Fruit fly (Drosophila melanogaster) whole organism, embryonic: ENCODE data around the gene spz3.
A peak's percentile ranks its signal among the peaks of the same experiment; 100 is the strongest.

ENCODE experiments used
- CG10147 ChIP-seq: fragments of 200-800 bp; sonication (Bioruptor generic); optimal IDR thresholded peaks from 2 replicates; lab custom pipeline; 2019; ENCODE audit warnings: missing biosample characterization, mild to moderate bottlenecking, missing genetic modification characterization, moderate library complexity
- CG10979 ChIP-seq: fragments of 200-800 bp; sonication (Bioruptor generic); optimal IDR thresholded peaks from 2 replicates; lab custom pipeline; 2018; ENCODE audit warnings: missing biosample characterization, mild to moderate bottlenecking, missing genetic modification characterization, moderate library complexity
- CG11504 ChIP-seq: fragments of 200-800 bp; sonication (Bioruptor generic); optimal IDR thresholded peaks from 3 replicates; lab custom pipeline; 2019; ENCODE audit warnings: missing biosample characterization, mild to moderate bottlenecking, missing genetic modification characterization, moderate library complexity
- CG12659 ChIP-seq: fragments of 200-800 bp; sonication (Bioruptor generic); optimal IDR thresholded peaks from 3 replicates; lab custom pipeline; 2017; ENCODE audit warnings: mild to moderate bottlenecking, missing biosample characterization, missing genetic modification reagents, missing genetic modification characterization
- CG13287 ChIP-seq: fragments of 200-800 bp; sonication (Bioruptor generic); IDR thresholded peaks from 2 replicates; pipeline ENCODE4 v1.3.6; 2022; ENCODE audit warnings: missing biosample characterization, missing genetic modification characterization; ENCODE audit not compliant: partially characterized antibody
- CG13424 ChIP-seq: fragments of 200-800 bp; sonication (Bioruptor generic); optimal IDR thresholded peaks from 2 replicates; lab custom pipeline; 2019; ENCODE audit warnings: missing biosample characterization, mild to moderate bottlenecking, missing genetic modification characterization, moderate library complexity
- CG14014 ChIP-seq: fragments of 200-800 bp; sonication (Bioruptor generic); IDR thresholded peaks from 2 replicates; pipeline ENCODE4 v1.3.6; 2022; ENCODE audit warnings: missing biosample characterization, missing genetic modification characterization
- CG15269 ChIP-seq: fragments of 200-800 bp; sonication (Bioruptor generic); optimal IDR thresholded peaks from 2 replicates; lab custom pipeline; 2018; ENCODE audit warnings: missing biosample characterization, mild to moderate bottlenecking, missing genetic modification characterization, moderate library complexity
- CG17328 ChIP-seq: fragments of 200-800 bp; sonication (Bioruptor generic); IDR thresholded peaks from 2 replicates; pipeline ENCODE4 v1.3.6; 2022; ENCODE audit warnings: missing biosample characterization, missing genetic modification characterization
- CG17385 ChIP-seq: fragments of 200-800 bp; sonication (Bioruptor generic); optimal IDR thresholded peaks from 3 replicates; lab custom pipeline; 2018; ENCODE audit warnings: missing biosample characterization, mild to moderate bottlenecking, missing genetic modification characterization
- CG18599 ChIP-seq: fragments of 200-800 bp; sonication (Bioruptor generic); optimal IDR thresholded peaks from 3 replicates; lab custom pipeline; 2017; ENCODE audit warnings: missing biosample characterization, missing genetic modification characterization, mild to moderate bottlenecking, moderate library complexity, missing genetic modification reagents
- CG2120 ChIP-seq: fragments of 200-800 bp; sonication (Bioruptor generic); optimal IDR thresholded peaks from 3 replicates; lab custom pipeline; 2016; ENCODE audit warnings: missing biosample characterization, missing genetic modification characterization
- CG2678 ChIP-seq: fragments of 200-800 bp; sonication (Bioruptor generic); optimal IDR thresholded peaks from 3 replicates; lab custom pipeline; 2019; ENCODE audit warnings: missing biosample characterization, mild to moderate bottlenecking, missing genetic modification characterization, moderate library complexity
- CG30403 ChIP-seq: fragments of 200-800 bp; sonication (Bioruptor generic); optimal IDR thresholded peaks from 3 replicates; lab custom pipeline; 2016; ENCODE audit warnings: missing biosample characterization, missing genetic modification characterization
- CG32767 ChIP-seq: fragments of 200-800 bp; sonication (Bioruptor generic); IDR thresholded peaks from 2 replicates; pipeline ENCODE4 v1.3.6; 2022; ENCODE audit warnings: missing biosample characterization, missing genetic modification characterization
- CG3281 ChIP-seq: fragments of 200-800 bp; sonication (Bioruptor generic); optimal IDR thresholded peaks from 3 replicates; lab custom pipeline; 2017; ENCODE audit warnings: missing biosample characterization, mild to moderate bottlenecking, missing genetic modification characterization
- CG4424 ChIP-seq: fragments of 200-800 bp; sonication (Bioruptor generic); optimal IDR thresholded peaks from 3 replicates; lab custom pipeline; 2016; ENCODE audit warnings: missing biosample characterization, missing genetic modification characterization
- CG4730 ChIP-seq: fragments of 200-800 bp; sonication (Bioruptor generic); IDR thresholded peaks from 2 replicates; pipeline ENCODE4 v1.3.6; 2022; ENCODE audit warnings: missing biosample characterization, missing genetic modification characterization
- CG6689 ChIP-seq: fragments of 200-800 bp; sonication (Bioruptor generic); IDR thresholded peaks from 2 replicates; pipeline ENCODE4 v1.3.6; 2022; ENCODE audit warnings: missing biosample characterization, missing genetic modification characterization
- CG7556 ChIP-seq: fragments of 200-800 bp; sonication (Bioruptor generic); optimal IDR thresholded peaks from 2 replicates; lab custom pipeline; 2017; ENCODE audit warnings: missing biosample characterization, mild to moderate bottlenecking, missing genetic modification characterization
- CG9215 ChIP-seq: fragments of 200-800 bp; sonication (Bioruptor generic); IDR thresholded peaks from 2 replicates; pipeline ENCODE4 v1.3.6; 2022; ENCODE audit warnings: missing biosample characterization, missing genetic modification characterization
- CG9609 ChIP-seq: fragments of 200-800 bp; sonication (Bioruptor generic); optimal IDR thresholded peaks from 3 replicates; lab custom pipeline; 2016; ENCODE audit warnings: missing biosample characterization, missing genetic modification characterization
- CG9932 ChIP-seq: fragments of 200-800 bp; sonication (Bioruptor generic); IDR thresholded peaks from 2 replicates; pipeline ENCODE4 v1.3.6; 2022; ENCODE audit warnings: missing biosample characterization, missing genetic modification characterization
- CHES-1-like ChIP-seq: fragments of 200-800 bp; sonication (Bioruptor generic); optimal IDR thresholded peaks from 2 replicates; lab custom pipeline; 2016; ENCODE audit warnings: missing biosample characterization, missing genetic modification characterization
- Doc3 ChIP-seq: fragments of 200-800 bp; sonication (Bioruptor generic); IDR thresholded peaks from 3 replicates; pipeline ENCODE4 v1.3.6; 2022; ENCODE audit warnings: missing biosample characterization, missing genetic modification characterization; ENCODE audit not compliant: partially characterized antibody
- Hmr ChIP-seq: fragments of 200-800 bp; sonication (Bioruptor generic); optimal IDR thresholded peaks from 3 replicates; lab custom pipeline; 2017; ENCODE audit warnings: mild to moderate bottlenecking, missing biosample characterization, missing genetic modification reagents, missing genetic modification characterization
- Hr51 ChIP-seq, 2 experiments: fragments of 200-800 bp; sonication (Bioruptor generic); optimal IDR thresholded peaks; 2 replicates in 1 of 2; 3 replicates in 1 of 2; lab custom pipeline; 2016 to 2018; ENCODE audit warnings: missing biosample characterization in 2 of 2, missing genetic modification characterization in 2 of 2, mild to moderate bottlenecking in 1 of 2, moderate library complexity in 1 of 2
- Lhr ChIP-seq: fragments of 200-800 bp; sonication (Bioruptor generic); optimal IDR thresholded peaks from 3 replicates; lab custom pipeline; 2017; ENCODE audit warnings: mild to moderate bottlenecking, missing biosample characterization, missing genetic modification reagents, missing genetic modification characterization
- Med ChIP-seq: fragments of 200-800 bp; sonication (Bioruptor generic); peaks from one replicate; lab custom pipeline; 2016; ENCODE audit warnings: missing biosample characterization, missing genetic modification characterization, mild to moderate bottlenecking, inconsistent platforms, moderate library complexity
- Meics ChIP-seq: fragments of 200-800 bp; sonication (Bioruptor generic); optimal IDR thresholded peaks from 2 replicates; lab custom pipeline; 2017; ENCODE audit warnings: missing biosample characterization, mild to moderate bottlenecking, missing genetic modification characterization
- NFAT ChIP-seq: fragments of 200-800 bp; sonication (Bioruptor generic); IDR thresholded peaks from 2 replicates; pipeline ENCODE4 v1.3.6; 2022; ENCODE audit warnings: missing biosample characterization, missing genetic modification characterization
- NfI ChIP-seq: fragments of 200-800 bp; sonication (Bioruptor generic); optimal IDR thresholded peaks from 3 replicates; lab custom pipeline; 2018; ENCODE audit warnings: missing biosample characterization, mild to moderate bottlenecking, missing genetic modification characterization, moderate library complexity
- Oli ChIP-seq: fragments of 200-800 bp; sonication (Bioruptor generic); optimal IDR thresholded peaks from 2 replicates; lab custom pipeline; 2018; ENCODE audit warnings: missing biosample characterization, mild to moderate bottlenecking, missing genetic modification characterization, moderate library complexity
- Opbp ChIP-seq: fragments of 200-800 bp; sonication (Bioruptor generic); IDR thresholded peaks from 3 replicates; pipeline ENCODE4 v1.3.6; 2022; ENCODE audit warnings: missing biosample characterization, missing genetic modification characterization; ENCODE audit not compliant: partially characterized antibody
- Scr ChIP-seq: fragments of 200-800 bp; sonication (Bioruptor generic); IDR thresholded peaks from 2 replicates; pipeline ENCODE4 v1.3.6; 2022; ENCODE audit warnings: missing biosample characterization, missing genetic modification characterization; ENCODE audit not compliant: partially characterized antibody
- dan ChIP-seq: fragments of 200-800 bp; sonication (Bioruptor generic); IDR thresholded peaks from 2 replicates; pipeline ENCODE4 v1.3.6; 2022; ENCODE audit warnings: missing biosample characterization, missing genetic modification characterization
- dmrt99B ChIP-seq: fragments of 200-800 bp; sonication (Bioruptor generic); optimal IDR thresholded peaks from 2 replicates; lab custom pipeline; 2018; ENCODE audit warnings: missing biosample characterization, mild to moderate bottlenecking, missing genetic modification characterization, moderate library complexity
- gem ChIP-seq: fragments of 200-800 bp; sonication (Bioruptor generic); optimal IDR thresholded peaks from 2 replicates; lab custom pipeline; 2019; ENCODE audit warnings: missing biosample characterization, mild to moderate bottlenecking, missing genetic modification characterization, moderate library complexity
- grau ChIP-seq: fragments of 200-800 bp; optimal IDR thresholded peaks from 3 replicates; lab custom pipeline; 2019; ENCODE audit warnings: missing biosample characterization, mild to moderate bottlenecking, missing genetic modification characterization, moderate library complexity
- gsb-n ChIP-seq: fragments of 200-800 bp; sonication (Bioruptor generic); optimal IDR thresholded peaks from 3 replicates; lab custom pipeline; 2018; ENCODE audit warnings: missing biosample characterization, mild to moderate bottlenecking, missing genetic modification characterization
- lab ChIP-seq: fragments of 200-800 bp; sonication (Bioruptor generic); optimal IDR thresholded peaks from 3 replicates; lab custom pipeline; 2017; ENCODE audit warnings: missing biosample characterization, missing genetic modification characterization, mild to moderate bottlenecking, moderate library complexity, missing genetic modification reagents
- lilli ChIP-seq: fragments of 200-800 bp; sonication (Bioruptor generic); optimal IDR thresholded peaks from 3 replicates; lab custom pipeline; 2016; ENCODE audit warnings: missing biosample characterization, missing genetic modification characterization
- maf-S ChIP-seq: fragments of 200-800 bp; sonication (Bioruptor generic); optimal IDR thresholded peaks from 2 replicates; lab custom pipeline; 2016; ENCODE audit warnings: missing biosample characterization, missing genetic modification characterization
- salm ChIP-seq: fragments of 200-800 bp; sonication (Bioruptor generic); optimal IDR thresholded peaks from 2 replicates; lab custom pipeline; 2018; ENCODE audit warnings: missing biosample characterization, mild to moderate bottlenecking, missing genetic modification characterization
- sisA ChIP-seq: fragments of 200-800 bp; sonication (Bioruptor generic); IDR thresholded peaks from 2 replicates; pipeline ENCODE4 v1.3.6; 2022; ENCODE audit warnings: missing biosample characterization, missing genetic modification characterization

spz3 gene

dm6 chr2L:7841244-7841643 is 38.1 kb downstream of the spz3 start (continued):
- TF ChIP-seq CG6689 (GFP tag; lab: Robert Waterston, UW) (0 out of 2 replicates have a peak, but pooled peaks have one; percentile 16), CG17328 (GFP tag; lab: Robert Waterston, UW) (0 out of 2 replicates have a peak, but pooled peaks have one; percentile 38), CG9609 (no peak)

DNA sequence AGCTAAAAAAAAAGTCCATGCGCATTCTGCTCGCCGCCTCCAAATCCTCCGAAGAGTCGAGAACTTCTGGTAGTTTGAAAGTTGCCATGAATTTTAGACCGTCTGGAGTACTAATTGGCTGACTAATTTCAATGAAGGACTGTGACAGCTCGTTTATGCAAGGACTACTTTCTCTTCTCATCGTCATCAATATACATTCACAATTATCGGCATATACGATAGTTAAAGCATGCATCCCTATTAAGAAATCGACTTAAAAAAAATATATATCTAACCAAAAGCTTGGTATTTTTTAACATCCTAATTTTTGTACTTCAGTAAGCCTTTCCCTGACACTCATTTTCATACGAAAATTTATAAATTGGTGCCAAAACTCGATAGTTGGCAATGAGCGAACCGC is 39.2 kb downstream of the spz3 start, which contains the start of gene CG14537:
Gene CG14537, plus strand, starts transcription at position 301 of the 400 bp plus-strand sequence.
- no peak for TF ChIP-seq dan

DNA sequence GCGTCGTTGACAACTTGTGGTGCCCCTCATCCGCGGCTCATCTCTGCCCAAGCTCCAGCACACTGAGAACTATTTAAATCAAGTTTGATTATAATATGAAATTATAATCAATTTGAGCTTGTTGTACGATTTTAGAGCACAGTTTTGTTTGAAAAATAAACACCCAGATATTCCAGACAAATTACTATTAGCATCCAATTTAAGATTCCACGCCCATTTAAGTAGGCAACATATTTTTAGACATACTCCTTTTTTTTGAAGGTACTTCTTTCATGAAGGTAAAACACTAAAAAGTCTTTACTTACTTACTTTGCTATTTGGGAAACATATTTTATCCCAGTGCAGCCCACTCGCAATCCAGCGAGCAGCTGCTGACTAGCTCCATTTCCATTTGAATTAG is 41.3 kb downstream of the spz3 start:
- TF ChIP-seq gem (peak; percentile 37), maf-S (GFP tag; lab: Kevin White, UChicago) (no peak), CG2120 (GFP tag; lab: Kevin White, UChicago) (peak; percentile 53), dmrt99B (peak; percentile 40), CG2678 (tag; lab: Kevin White, UChicago) (peak; percentile 50), CG4730 (GFP tag; lab: Robert Waterston, UW) (no peak), Hmr (GFP tag; lab: Kevin White, UChicago) (peak; percentile 33), CG11504 (tag; lab: Kevin White, UChicago) (peak; percentile 51), CG13424 (tag; lab: Kevin White, UChicago) (peak; percentile 22), CG9215 (no peak), CG13287 (GFP tag; lab: Robert Waterston, UW) (no peak), NfI (GFP tag; lab: Kevin White, UChicago) (peak; percentile 14), gsb-n (no peak), lilli (GFP tag; lab: Kevin White, UChicago) (peak; percentile 14), Doc3 (no peak), CG15269 (tag; lab: Kevin White, UChicago) (peak; percentile 18), sisA (GFP tag; lab: Robert Waterston, UW) (0 out of 2 replicates have a peak, but pooled peaks have one; percentile 25), Scr (GFP tag; lab: Robert Waterston, UW) (no peak), CG18599 (GFP tag; lab: Kevin White, UChicago) (peak; percentile 18), CG3281 (peak; percentile 8), CG30403 (peak; percentile 27), CG14014 (GFP tag; lab: Robert Waterston, UW) (peak; percentile 19; the same call in 1 of the 2 replicates), CHES-1-like (GFP tag; lab: Kevin White, UChicago) (no peak), CG9932 (0 out of 2 replicates have a peak, but pooled peaks have one; percentile 15), grau (tag; lab: Kevin White, UChicago) (peak; percentile 39), Med (GFP tag; lab: Kevin White, UChicago) (peak; percentile 19), Hr51 (GFP tag; optimal IDR thresholded peaks at IDR 0.05; lab: Kevin White, UChicago) (peak in 1 of 2 experiments; percentile 15), lab (GFP tag; lab: Kevin White, UChicago) (peak; percentile 27), salm (tag; lab: Kevin White, UChicago) (no peak), NFAT (GFP tag; lab: Robert Waterston, UW) (0 out of 2 replicates have a peak, but pooled peaks have one; percentile 4), Meics (peak; percentile 33), CG10979 (tag; lab: Kevin White, UChicago) (no peak), CG12659 (GFP tag; lab: Kevin White, UChicago) (peak; percentile 15), CG7556 (GFP tag; lab: Kevin White, UChicago) (peak; percentile 57), Lhr (GFP tag; lab: Kevin White, UChicago) (no peak), Opbp (GFP tag; lab: Robert Waterston, UW) (no peak), Oli (tag; lab: Kevin White, UChicago) (peak; percentile 32), CG4424 (no peak), CG10147 (no peak), CG17385 (GFP tag; lab: Kevin White, UChicago) (peak; percentile 9), CG32767 (GFP tag; lab: Robert Waterston, UW) (no peak)
